Fruit fly (Drosophila melanogaster): ENCODE data around the gene Pfrx.

The Pfrx gene

dm6 chrX:19479869-19480326 is 15.4 kb upstream of the Pfrx start, which contains the start of the genes Naa15-16 and mRpS14 (continued):
- TF ChIP-seq TFAM (GFP tag; optimal IDR thresholded peaks at IDR 0.05): no peak
- no peak for TF ChIP-seq CG17359 (tag; optimal IDR thresholded peaks at IDR 0.05)
- TF ChIP-seq Hmx (GFP tag; optimal IDR thresholded peaks at IDR 0.05): no peak
- peak; percentile 68 for TF ChIP-seq Sry-δ (GFP tag; optimal IDR thresholded peaks at IDR 0.05)
- TF ChIP-seq caup (GFP tag; optimal IDR thresholded peaks at IDR 0.05; ENCODE audit: severe bottlenecking): no peak
- TF ChIP-seq CG17829 (tag; optimal IDR thresholded peaks at IDR 0.05): no peak
- TF ChIP-seq Myb (GFP tag; optimal IDR thresholded peaks at IDR 0.05): peak; percentile 28
- TF ChIP-seq Fer1 (GFP tag; optimal IDR thresholded peaks at IDR 0.05): peak; percentile 19
- peak; percentile 51 for TF ChIP-seq Deaf1 (tag; optimal IDR thresholded peaks at IDR 0.05)
- TF ChIP-seq MESR4 (GFP tag; optimal IDR thresholded peaks at IDR 0.05): peak; percentile 34
- TF ChIP-seq z (GFP tag; IDR thresholded peaks at IDR 0.05): no peak
- TF ChIP-seq CG5180 (GFP tag; optimal IDR thresholded peaks at IDR 0.05): no peak
- no peak for TF ChIP-seq Gsc (GFP tag; IDR thresholded peaks at IDR 0.05)
- TF ChIP-seq Bgb (GFP tag; IDR thresholded peaks at IDR 0.05; ENCODE audit: partially characterized antibody): peak; percentile 19; the same call in 1 of the 2 replicates
- no peak for TF ChIP-seq chn (GFP tag; optimal IDR thresholded peaks at IDR 0.05)
- TF ChIP-seq crol (GFP tag; IDR thresholded peaks at IDR 0.05): no peak
- peak; percentile 59 for TF ChIP-seq Scr (GFP tag; IDR thresholded peaks at IDR 0.05; ENCODE audit: partially characterized antibody)
- TF ChIP-seq psq (GFP tag; optimal IDR thresholded peaks at IDR 0.05): no peak
- no peak for TF ChIP-seq CG10366 (GFP tag; IDR thresholded peaks at IDR 0.05)
- TF ChIP-seq pan (optimal IDR thresholded peaks at IDR 0.05): no peak
- no peak for TF ChIP-seq pan (GFP tag; optimal IDR thresholded peaks at IDR 0.05 in 1 of 2, IDR thresholded peaks at IDR 0.05 in 1 of 2)
- TF ChIP-seq pzg (GFP tag; optimal IDR thresholded peaks at IDR 0.05): peak; percentile 84
- peak; percentile 79 for TF ChIP-seq Dp (GFP tag; optimal IDR thresholded peaks at IDR 0.05)
- TF ChIP-seq Hsf (GFP tag; optimal IDR thresholded peaks at IDR 0.05): no peak
- peak; percentile 1 for TF ChIP-seq jumu (GFP tag; optimal IDR thresholded peaks at IDR 0.05)
- TF ChIP-seq BEAF-32 (GFP tag; optimal IDR thresholded peaks at IDR 0.05): peak; percentile 71

DNA sequence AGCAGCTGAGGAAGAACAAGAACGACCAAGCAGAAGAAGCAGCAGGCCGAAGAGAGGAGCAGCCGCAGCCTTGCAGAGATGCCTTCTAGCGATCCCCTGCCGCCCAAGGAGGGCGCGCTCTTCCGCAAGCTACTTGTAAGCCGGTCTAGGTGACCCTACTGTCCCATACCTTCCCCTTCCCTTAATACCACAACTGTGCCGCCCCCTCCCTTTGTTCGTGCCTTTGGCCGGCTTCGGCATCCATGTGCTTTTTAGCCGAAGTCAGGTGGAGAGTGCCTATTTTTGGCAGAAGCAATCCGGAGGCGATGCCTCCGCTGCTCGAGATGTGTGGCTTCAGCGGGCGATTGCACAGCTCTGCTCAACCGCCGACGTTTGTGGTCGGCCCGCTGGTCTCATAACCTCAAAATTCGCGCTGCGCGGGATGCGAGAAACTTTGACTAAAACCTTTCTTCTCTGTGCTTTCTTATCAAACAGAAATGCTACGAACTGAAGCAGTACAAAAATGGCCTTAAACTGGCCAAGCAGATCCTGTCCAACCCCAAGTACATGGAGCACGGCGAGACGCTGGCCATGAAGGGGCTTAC is 14.7 kb upstream of the Pfrx start:
- TF ChIP-seq HLHmδ (GFP tag; optimal IDR thresholded peaks at IDR 0.05): no peak
- TF ChIP-seq BEAF-32 (GFP tag; optimal IDR thresholded peaks at IDR 0.05): no peak
- TF ChIP-seq dm (GFP tag; optimal IDR thresholded peaks at IDR 0.05): peak; percentile 34
- TF ChIP-seq Med (GFP tag): peak; percentile 27
- TF ChIP-seq crol (GFP tag; IDR thresholded peaks at IDR 0.05): peak; percentile 86
- TF ChIP-seq bigmax (GFP tag; optimal IDR thresholded peaks at IDR 0.05): peak; percentile 93
- TF ChIP-seq CG17385 (GFP tag; optimal IDR thresholded peaks at IDR 0.05): peak; percentile 78
- TF ChIP-seq CG34422 (GFP tag; IDR thresholded peaks at IDR 0.05): peak; percentile 58; the same call in 2 of the 3 replicates

dm6 chrX:19485057-19485456 is 10.2 kb upstream of the Pfrx start:
- TF ChIP-seq nom (GFP tag; optimal IDR thresholded peaks at IDR 0.05) (peak; percentile 95), sug (tag; optimal IDR thresholded peaks at IDR 0.05) (no peak), CTCF (GFP tag; optimal IDR thresholded peaks at IDR 0.05) (no peak), ara (GFP tag; IDR thresholded peaks at IDR 0.05) (no peak), vnd (GFP tag; IDR thresholded peaks at IDR 0.05; ENCODE audit: partially characterized antibody) (no peak), CG3163 (GFP tag; optimal IDR thresholded peaks at IDR 0.05) (no peak), btn (GFP tag; optimal IDR thresholded peaks at IDR 0.05) (no peak), bsh (GFP tag; optimal IDR thresholded peaks at IDR 0.05) (peak in 1 of 2 experiments; percentile 73), dm (GFP tag; optimal IDR thresholded peaks at IDR 0.05) (no peak), inv (GFP tag; IDR thresholded peaks at IDR 0.05; ENCODE audit: partially characterized antibody) (no peak), D (optimal IDR thresholded peaks at IDR 0.05) (no peak), D (GFP tag; optimal IDR thresholded peaks at IDR 0.05) (no peak), Drgx (GFP tag; IDR thresholded peaks at IDR 0.05) (0 out of 2 replicates have a peak, but pooled peaks have one; percentile 22)
